Worm (Caenorhabditis elegans): ENCODE results near the gene R04B5.1.

R04B5.1 gene

ce11 chrV:10096932-10097331 is 18.8 kb upstream of the R04B5.1 start:
- TF ChIP-seq Y105C5A.15 (GFP tag; IDR thresholded peaks at IDR 0.05) (no peak), ctbp-1 (GFP tag; IDR thresholded peaks at IDR 0.05) (no peak), nhr-28 (tag; optimal IDR thresholded peaks at IDR 0.05) (peak; percentile 80), nhr-77 (tag; optimal IDR thresholded peaks at IDR 0.05) (peak; percentile 50), dmd-6 (GFP tag; IDR thresholded peaks at IDR 0.05) (peak; percentile 66), mdl-1 (tag; optimal IDR thresholded peaks at IDR 0.05) (no peak), pqm-1 (tag; optimal IDR thresholded peaks at IDR 0.05) (peak; percentile 86), hlh-11 (tag; optimal IDR thresholded peaks at IDR 0.05) (peak; percentile 13), lin-38 (GFP tag; IDR thresholded peaks at IDR 0.05) (no peak), dve-1 (tag; optimal IDR thresholded peaks at IDR 0.05; ENCODE audit: insufficient read depth) (peak; percentile 52), ztf-7 (tag; optimal IDR thresholded peaks at IDR 0.05) (no peak), daf-16 (GFP tag; optimal IDR thresholded peaks at IDR 0.05) (no peak), daf-16 (tag; optimal IDR thresholded peaks at IDR 0.05) (peak; percentile 40), nhr-42 (GFP tag; IDR thresholded peaks at IDR 0.05) (no peak)

ce11 chrV:10094374-10094773 is 16.2 kb upstream of the R04B5.1 start, which contains the start of gene srd-49:
Gene srd-49 (plus strand): TSS chrV:10094674.
- TF ChIP-seq nhr-28 (tag; optimal IDR thresholded peaks at IDR 0.05) (no peak), snpc-1.2 (GFP tag; IDR thresholded peaks at IDR 0.05) (no peak), lim-7 (GFP tag; IDR thresholded peaks at IDR 0.05) (no peak), R02D3.7 (tag; optimal IDR thresholded peaks at IDR 0.05) (no peak), madf-5 (GFP tag; IDR thresholded peaks at IDR 0.05) (no peak), unc-39 (tag; optimal IDR thresholded peaks at IDR 0.05) (no peak), aly-2 (tag; optimal IDR thresholded peaks at IDR 0.05) (no peak), nhr-25 (tag; optimal IDR thresholded peaks at IDR 0.05; ENCODE audit: borderline replicate concordance, insufficient read depth) (no peak)

ce11 chrV:10091152-10091551 is 13.0 kb upstream of the R04B5.1 start, which contains the start of gene R04B5.11:
Gene R04B5.11 (minus strand): TSS chrV:10091252.
- TF ChIP-seq dmd-8 (GFP tag; IDR thresholded peaks at IDR 0.05) (no peak), daf-12 (tag; optimal IDR thresholded peaks at IDR 0.05) (no peak), F44E2.7 (GFP tag; IDR thresholded peaks at IDR 0.05) (no peak), cey-2 (tag; optimal IDR thresholded peaks at IDR 0.05; ENCODE audit: borderline replicate concordance, insufficient read depth) (no peak), zfp-2 (tag; optimal IDR thresholded peaks at IDR 0.05) (no peak), daf-19 (GFP tag; conservative IDR thresholded peaks at IDR 0.05) (no peak), dpl-1 (GFP tag; optimal IDR thresholded peaks at IDR 0.05) (no peak)

- TF ChIP-seq unc-62 (GFP tag; optimal IDR thresholded peaks at IDR 0.05 in 1 of 2): peak in 1 of 2 experiments; percentile 19
- no peak for TF ChIP-seq unc-62 (tag; optimal IDR thresholded peaks at IDR 0.05)
- no peak for TF ChIP-seq pha-4 (GFP tag; IDR thresholded peaks at IDR 0.05)
- no peak for TF ChIP-seq pha-4 (tag; optimal IDR thresholded peaks at IDR 0.05)
These were observed 12.3 kb upstream of the R04B5.1 start, which contains the start of gene R04B5.7 for ce11 chrV:10090461-10090860. Gene R04B5.7 (minus strand): TSS chrV:10090561.

- TF ChIP-seq aha-1 (tag): no peak
- no peak for TF ChIP-seq daf-8 (GFP tag; IDR thresholded peaks at IDR 0.05)
- no peak for TF ChIP-seq aly-2 (tag; optimal IDR thresholded peaks at IDR 0.05)
- no peak for TF ChIP-seq unc-62 (GFP tag; optimal IDR thresholded peaks at IDR 0.05 in 1 of 2)
- TF ChIP-seq unc-62 (tag; optimal IDR thresholded peaks at IDR 0.05): no peak
- TF ChIP-seq ZK337.2 (GFP tag; IDR thresholded peaks at IDR 0.05): no peak
- TF ChIP-seq vab-7 (GFP tag; IDR thresholded peaks at IDR 0.05): no peak
- peak; percentile 37 for TF ChIP-seq pqm-1 (tag; optimal IDR thresholded peaks at IDR 0.05)
- no peak for TF ChIP-seq Y75B8A.6 (GFP tag; IDR thresholded peaks at IDR 0.05)
- no peak for TF ChIP-seq T26A8.4 (GFP tag; IDR thresholded peaks at IDR 0.05)
- TF ChIP-seq nhr-102 (tag; optimal IDR thresholded peaks at IDR 0.05): peak; percentile 48
- peak; percentile 67 for TF ChIP-seq dmd-6 (GFP tag; IDR thresholded peaks at IDR 0.05)
- TF ChIP-seq madf-5 (GFP tag; IDR thresholded peaks at IDR 0.05): no peak
- TF ChIP-seq pha-4 (GFP tag; IDR thresholded peaks at IDR 0.05): no peak
- TF ChIP-seq pha-4 (tag; optimal IDR thresholded peaks at IDR 0.05): no peak
- TF ChIP-seq F37D6.2 (tag; optimal IDR thresholded peaks at IDR 0.05): no peak
- TF ChIP-seq nhr-10 (tag; optimal IDR thresholded peaks at IDR 0.05): peak; percentile 85
- TF ChIP-seq dmd-8 (GFP tag; IDR thresholded peaks at IDR 0.05): no peak
- TF ChIP-seq hlh-30 (tag; optimal IDR thresholded peaks at IDR 0.05; ENCODE audit: insufficient read depth): peak; percentile 58
- no peak for TF ChIP-seq cey-2 (tag; optimal IDR thresholded peaks at IDR 0.05; ENCODE audit: borderline replicate concordance, insufficient read depth)
- no peak for TF ChIP-seq zag-1 (tag; optimal IDR thresholded peaks at IDR 0.05)
- TF ChIP-seq attf-4 (tag; optimal IDR thresholded peaks at IDR 0.05): no peak
- TF ChIP-seq dve-1 (tag; optimal IDR thresholded peaks at IDR 0.05; ENCODE audit: insufficient read depth): peak; percentile 98
- TF ChIP-seq ama-1 (optimal IDR thresholded peaks at IDR 0.05): no peak
These were observed 9.0 kb upstream of the R04B5.1 start, which contains the start of gene R04B5.5 for ce11 chrV:10087103-10087502. Gene R04B5.5 (plus strand): TSS chrV:10087480.

Data from whole organism, L4 larva.